Fruit fly (Drosophila melanogaster) S2 (cell line): Measurements from ENCODE around the gene CG33158.

Source experiments
- CG8478 ChIP-seq: fragments of >200 bp; optimal IDR thresholded peaks from 2 replicates; lab custom pipeline; 2018
- CTCF ChIP-seq, 2 experiments: fragments of >200 bp; optimal IDR thresholded peaks; 2 replicates each; lab custom pipeline; 2018

DNA sequence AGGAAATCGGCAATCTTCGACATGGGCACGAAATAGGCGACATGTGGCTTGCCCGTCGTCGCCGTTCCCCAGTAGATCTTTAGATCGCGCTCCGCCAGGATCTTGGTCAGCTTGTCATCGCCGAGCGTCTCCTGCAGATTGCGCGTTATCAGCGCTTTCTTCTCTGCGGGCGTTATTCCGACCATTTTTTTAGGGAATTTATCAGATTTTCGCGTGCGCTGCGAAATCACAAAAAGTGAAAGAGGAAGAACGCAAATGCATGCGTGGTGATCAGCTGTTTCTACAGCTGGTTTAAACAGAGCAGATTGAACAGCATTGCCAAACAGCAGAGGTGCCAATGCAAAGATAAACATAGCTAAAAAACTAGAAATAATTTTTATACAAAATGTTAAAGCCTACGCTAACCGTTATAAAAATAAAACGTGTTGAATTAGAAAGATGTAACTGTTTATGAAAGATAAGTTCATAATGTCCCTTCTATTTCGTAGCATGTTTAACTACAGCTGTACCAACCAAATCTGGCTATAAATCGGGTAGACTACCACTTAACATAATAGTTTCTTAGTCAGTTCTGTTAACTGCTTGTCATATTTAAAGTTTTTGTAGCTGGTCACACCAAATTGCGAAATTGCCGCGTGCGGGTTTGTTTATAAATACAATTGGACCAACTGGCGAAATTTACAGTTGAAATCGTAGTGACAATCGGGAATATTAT lies at the start of gene CG33158, which contains the start of gene TyrRS:
- no peak for TF ChIP-seq CTCF (optimal IDR thresholded peaks at IDR 0.05; lab: Kevin White, UChicago)
- TF ChIP-seq CG8478 (lab: Kevin White, UChicago) = no peak
